Worm (Caenorhabditis elegans) whole organism, L4/young adult: ENCODE results near the gene F45E4.6.

Experiments
- W03F9.2 ChIP-seq: fragments of 150-350 bp; optimal IDR thresholded peaks from 2 replicates; lab custom pipeline; 2014; ENCODE audit warnings: missing biosample characterization, missing genetic modification characterization
- dao-5 ChIP-seq: sonication (generic microtip); optimal IDR thresholded peaks from 2 replicates; lab custom pipeline; 2016; ENCODE audit warnings: missing genotype, missing genetic modification characterization, moderate library complexity, missing compliant biosample characterization
- him-1 ChIP-seq: sonication (generic microtip); optimal IDR thresholded peaks from 2 replicates; lab custom pipeline; 2016; ENCODE audit warnings: missing genotype, missing genetic modification reagents, missing genetic modification characterization, missing compliant biosample characterization

ce11 chrIV:7633020-7633419, 672 bp upstream of the F45E4.6 start, which contains the start of gene plp-1:
- TF ChIP-seq him-1 (tag; lab: Kevin White, UChicago): no peak
- no peak for TF ChIP-seq dao-5 (tag; lab: Kevin White, UChicago)
- no peak for TF ChIP-seq W03F9.2 (tag; lab: Kevin White, UChicago)
